Fruit fly (Drosophila melanogaster): Measurements from ENCODE around the gene Sem1.

The Sem1 gene

DNA sequence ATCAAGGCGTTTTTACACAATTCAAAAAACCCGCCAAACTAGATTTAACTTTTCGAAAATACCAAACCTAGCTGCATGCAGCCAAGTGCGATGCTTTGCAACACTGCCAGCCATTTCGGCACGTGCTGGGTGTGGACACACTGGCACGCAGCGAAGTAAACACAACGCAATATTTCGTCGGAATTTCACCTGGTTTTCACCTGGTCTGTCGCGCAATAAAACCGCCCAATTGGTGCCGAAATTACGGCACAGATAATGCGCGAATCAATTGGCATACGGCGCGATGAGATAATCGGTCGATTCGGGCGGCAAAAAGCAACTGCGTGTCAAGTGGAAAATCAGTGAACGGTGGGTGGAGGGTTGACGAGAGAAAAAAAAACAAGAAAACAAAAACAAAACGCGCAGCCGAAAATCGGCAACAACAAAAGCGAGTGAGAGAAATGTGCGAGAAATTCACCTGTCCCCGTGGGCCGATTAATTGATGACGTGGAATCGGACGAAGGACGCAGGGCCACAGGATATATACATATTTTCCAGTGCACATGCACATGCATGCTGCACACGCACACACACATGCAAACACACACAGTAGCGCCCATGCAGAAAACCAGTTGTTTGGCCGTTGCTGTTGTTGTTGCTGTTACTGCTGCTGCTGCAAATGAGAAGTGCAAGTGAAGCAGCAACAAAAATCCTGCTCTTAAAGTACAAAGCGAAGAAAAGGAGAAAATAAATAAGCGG lies 7.4 kb upstream of the Sem1 start, which contains the start of gene Mnn1 (continued):
- no peak for TF ChIP-seq CG34406 (GFP tag; optimal IDR thresholded peaks at IDR 0.05)
- no peak for TF ChIP-seq fd59A (GFP tag; optimal IDR thresholded peaks at IDR 0.05)
- no peak for TF ChIP-seq net (GFP tag; optimal IDR thresholded peaks at IDR 0.05)
- peak; percentile 24 for TF ChIP-seq Eip75B (GFP tag; optimal IDR thresholded peaks at IDR 0.05)
- no peak for TF ChIP-seq spab (GFP tag; optimal IDR thresholded peaks at IDR 0.05)
- TF ChIP-seq CG3919 (GFP tag; optimal IDR thresholded peaks at IDR 0.05): no peak
- TF ChIP-seq CG32006 (GFP tag; optimal IDR thresholded peaks at IDR 0.05): no peak
- no peak for TF ChIP-seq CG9139 (GFP tag; optimal IDR thresholded peaks at IDR 0.05)
- no peak for TF ChIP-seq CG4318 (GFP tag; optimal IDR thresholded peaks at IDR 0.05)
- no peak for TF ChIP-seq CG8632 (GFP tag; optimal IDR thresholded peaks at IDR 0.05)
- TF ChIP-seq Eip78C (GFP tag): peak; percentile 76
- peak; percentile 63 for TF ChIP-seq Eip93F (GFP tag; optimal IDR thresholded peaks at IDR 0.05)
- 0 out of 2 replicates have a peak, but pooled peaks have one; percentile 10 for TF ChIP-seq CG15336 (GFP tag; IDR thresholded peaks at IDR 0.05)
- no peak for TF ChIP-seq CG8319 (GFP tag; optimal IDR thresholded peaks at IDR 0.05)
- TF ChIP-seq Met (GFP tag; optimal IDR thresholded peaks at IDR 0.05): no peak
- TF ChIP-seq CG6276 (GFP tag; optimal IDR thresholded peaks at IDR 0.05): no peak

dm6 chr2L:7060751-7061150 lies 3.0 kb upstream of the Sem1 start, which contains the start of gene Mst27D:
Mst27D (minus strand) TSS chr2L:7060851.
- no peak for TF ChIP-seq spab (GFP tag; optimal IDR thresholded peaks at IDR 0.05)
- TF ChIP-seq CG6276 (GFP tag; optimal IDR thresholded peaks at IDR 0.05): no peak
- no peak for TF ChIP-seq CG1621 (tag; optimal IDR thresholded peaks at IDR 0.05)
- TF ChIP-seq vri (GFP tag; optimal IDR thresholded peaks at IDR 0.05): no peak
- TF ChIP-seq CG9139 (GFP tag; optimal IDR thresholded peaks at IDR 0.05): no peak
- TF ChIP-seq CG10631 (GFP tag; optimal IDR thresholded peaks at IDR 0.05): no peak
- no peak for TF ChIP-seq Hr4 (GFP tag; optimal IDR thresholded peaks at IDR 0.05)
- no peak for TF ChIP-seq pdm3 (GFP tag; optimal IDR thresholded peaks at IDR 0.05)
- TF ChIP-seq CG10669 (GFP tag; optimal IDR thresholded peaks at IDR 0.05): no peak
- TF ChIP-seq Ets21C (GFP tag; optimal IDR thresholded peaks at IDR 0.05): no peak
- no peak for TF ChIP-seq lz (GFP tag; optimal IDR thresholded peaks at IDR 0.05)
- TF ChIP-seq CG15336 (GFP tag; IDR thresholded peaks at IDR 0.05): no peak
- TF ChIP-seq Eip75B (GFP tag; optimal IDR thresholded peaks at IDR 0.05): no peak
- no peak for TF ChIP-seq Met (GFP tag; optimal IDR thresholded peaks at IDR 0.05)
- TF ChIP-seq CG6808 (GFP tag; optimal IDR thresholded peaks at IDR 0.05): no peak

dm6 chr2L:7065687-7066086 lies 1.9 kb downstream of the Sem1 start, which contains the start of gene Nuf2:
Nuf2 (minus strand) TSS chr2L:7065837.
- TF ChIP-seq dsx (GFP tag; optimal IDR thresholded peaks at IDR 0.05; ENCODE audit: poor library complexity, severe bottlenecking) (peak; percentile 12), CG8119 (GFP tag; IDR thresholded peaks at IDR 0.05) (no peak), Hr38 (GFP tag; optimal IDR thresholded peaks at IDR 0.05) (no peak), lz (GFP tag; optimal IDR thresholded peaks at IDR 0.05) (no peak), CG1621 (tag; optimal IDR thresholded peaks at IDR 0.05) (peak; percentile 98)

- TF ChIP-seq ss (GFP tag; optimal IDR thresholded peaks at IDR 0.05): no peak
These were observed 3.9 kb downstream of the Sem1 start, which contains the start of gene Ugt307A1 for dm6 chr2L:7067683-7068082. Ugt307A1 (plus strand) TSS chr2L:7067983.

DNA sequence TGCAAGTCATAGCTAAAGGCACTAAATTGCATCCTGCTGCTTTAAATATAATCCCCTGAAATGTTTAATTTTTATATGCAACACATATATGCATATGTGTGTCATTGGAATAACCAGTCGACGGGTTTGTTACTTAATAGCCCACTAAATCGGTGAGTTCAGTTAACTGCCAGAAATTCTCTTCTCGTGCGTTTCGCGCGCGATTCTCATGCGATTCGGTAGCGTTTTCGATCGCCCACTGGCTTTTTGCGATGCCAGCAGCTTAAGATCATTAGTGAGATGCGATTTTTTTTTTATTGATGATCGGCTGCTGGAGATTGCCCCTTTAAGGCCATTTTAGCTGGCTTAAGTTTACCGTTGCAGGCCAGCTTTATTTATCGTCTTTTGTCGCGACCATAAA lies 7.4 kb downstream of the Sem1 start:
- TF ChIP-seq dsx (GFP tag; optimal IDR thresholded peaks at IDR 0.05; ENCODE audit: poor library complexity, severe bottlenecking) (no peak), CG11294 (GFP tag; IDR thresholded peaks at IDR 0.05) (no peak), Gug (GFP tag; IDR thresholded peaks at IDR 0.05) (no peak), fd59A (GFP tag; optimal IDR thresholded peaks at IDR 0.05) (no peak), OdsH (GFP tag; optimal IDR thresholded peaks at IDR 0.05) (no peak), CG9139 (GFP tag; optimal IDR thresholded peaks at IDR 0.05) (no peak), Sox15 (GFP tag; optimal IDR thresholded peaks at IDR 0.05) (no peak), CG34406 (GFP tag; optimal IDR thresholded peaks at IDR 0.05) (no peak), CG16779 (tag; optimal IDR thresholded peaks at IDR 0.05) (no peak), CG6163 (GFP tag; IDR thresholded peaks at IDR 0.05) (no peak), salr (GFP tag; optimal IDR thresholded peaks at IDR 0.05) (no peak), dac (GFP tag; optimal IDR thresholded peaks at IDR 0.05) (no peak), achi (GFP tag; optimal IDR thresholded peaks at IDR 0.05) (no peak), Met (GFP tag; optimal IDR thresholded peaks at IDR 0.05) (no peak)
